Worm (Caenorhabditis elegans): Measurements from ENCODE around the gene srh-245.

Gene srh-245

ce11 chrV:695914-696313 lies 40.2 kb upstream of the srh-245 start, which contains the start of gene srj-52:
TSS of gene srj-52 (minus strand) at chrV:696014.
- no peak for TF ChIP-seq nhr-11 (tag; optimal IDR thresholded peaks at IDR 0.05)
- no peak for TF ChIP-seq ztf-4 (tag; optimal IDR thresholded peaks at IDR 0.05)
- no peak for TF ChIP-seq elt-1 (tag; optimal IDR thresholded peaks at IDR 0.05)
- TF ChIP-seq nfya-1 (tag; optimal IDR thresholded peaks at IDR 0.05; ENCODE audit: insufficient read depth): no peak
- TF ChIP-seq nhr-23 (tag; optimal IDR thresholded peaks at IDR 0.05): no peak
- TF ChIP-seq nhr-237 (tag; optimal IDR thresholded peaks at IDR 0.05): no peak
- TF ChIP-seq nhr-28 (tag; optimal IDR thresholded peaks at IDR 0.05): no peak
- TF ChIP-seq ceh-9 (tag; optimal IDR thresholded peaks at IDR 0.05): no peak
- no peak for TF ChIP-seq nhr-25 (tag; optimal IDR thresholded peaks at IDR 0.05)
- TF ChIP-seq sea-2 (GFP tag; optimal IDR thresholded peaks at IDR 0.05): no peak
- TF ChIP-seq elt-3 (tag; optimal IDR thresholded peaks at IDR 0.05): no peak

DNA sequence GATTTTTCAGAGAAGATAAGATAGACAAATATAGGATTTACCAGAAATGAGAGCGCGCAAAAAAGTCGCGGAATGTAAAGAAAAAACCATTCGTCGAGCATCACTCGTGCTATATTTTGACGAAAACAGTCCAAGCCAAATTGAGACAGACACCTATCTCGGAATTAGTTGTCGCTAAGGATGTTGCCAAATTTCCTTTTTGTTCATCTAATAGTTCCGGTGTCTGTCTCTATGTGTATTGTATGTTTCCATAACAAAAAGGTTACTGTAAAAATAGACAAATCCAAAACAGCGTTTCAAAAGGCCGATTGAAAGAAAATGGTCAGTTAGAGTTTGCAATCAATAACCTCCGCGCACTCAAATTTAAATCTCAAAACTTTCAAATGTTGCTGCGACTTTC lies 38.9 kb upstream of the srh-245 start, which contains the start of gene srj-53:
Gene srj-53, minus strand, starts transcription at position 101 of the 400 bp plus-strand sequence.
- TF ChIP-seq hmg-11 (tag; optimal IDR thresholded peaks at IDR 0.05) (no peak), R02D3.7 (tag; optimal IDR thresholded peaks at IDR 0.05) (no peak), nhr-43 (tag; optimal IDR thresholded peaks at IDR 0.05; ENCODE audit: poor library complexity, severe bottlenecking) (no peak), mdl-1 (tag; optimal IDR thresholded peaks at IDR 0.05) (no peak), nhr-28 (tag; optimal IDR thresholded peaks at IDR 0.05) (no peak), aly-2 (tag; optimal IDR thresholded peaks at IDR 0.05) (no peak), elt-1 (tag; optimal IDR thresholded peaks at IDR 0.05) (no peak)

ce11 chrV:692720-693422 lies 37.1 kb upstream of the srh-245 start, which contains the start of gene srx-4:
TSS of gene srx-4 (minus strand) at chrV:692770.
- TF ChIP-seq R02D3.7 (tag; optimal IDR thresholded peaks at IDR 0.05) (no peak), elt-2 (tag; optimal IDR thresholded peaks at IDR 0.05) (no peak)

ce11 chrV:689538-689937 lies 33.8 kb upstream of the srh-245 start:
- TF ChIP-seq unc-39 (tag; optimal IDR thresholded peaks at IDR 0.05) (no peak), nhr-28 (tag; optimal IDR thresholded peaks at IDR 0.05) (no peak), elt-2 (tag; optimal IDR thresholded peaks at IDR 0.05) (no peak), daf-12 (tag; optimal IDR thresholded peaks at IDR 0.05) (no peak), zag-1 (tag; optimal IDR thresholded peaks at IDR 0.05) (no peak), ZK546.5 (tag; optimal IDR thresholded peaks at IDR 0.05) (no peak), fkh-10 (GFP tag; optimal IDR thresholded peaks at IDR 0.05) (no peak), pqm-1 (tag; optimal IDR thresholded peaks at IDR 0.05) (no peak), pha-4 (tag; optimal IDR thresholded peaks at IDR 0.05) (no peak), mml-1 (tag; optimal IDR thresholded peaks at IDR 0.05) (no peak), egl-5 (tag; optimal IDR thresholded peaks at IDR 0.05) (no peak), fos-1 (tag; optimal IDR thresholded peaks at IDR 0.05) (no peak), snpc-4 (tag; optimal IDR thresholded peaks at IDR 0.05) (no peak)

ce11 chrV:687384-687783 lies 31.7 kb upstream of the srh-245 start, which contains the start of gene H25P19.1:
TSS of gene H25P19.1 (plus strand) at chrV:687684.
- TF ChIP-seq ztf-11 (tag; optimal IDR thresholded peaks at IDR 0.05) (no peak), egl-5 (tag; optimal IDR thresholded peaks at IDR 0.05) (no peak), nhr-28 (tag; optimal IDR thresholded peaks at IDR 0.05) (no peak), ceh-9 (tag; optimal IDR thresholded peaks at IDR 0.05) (no peak), jun-1 (tag; optimal IDR thresholded peaks at IDR 0.05) (no peak)

DNA sequence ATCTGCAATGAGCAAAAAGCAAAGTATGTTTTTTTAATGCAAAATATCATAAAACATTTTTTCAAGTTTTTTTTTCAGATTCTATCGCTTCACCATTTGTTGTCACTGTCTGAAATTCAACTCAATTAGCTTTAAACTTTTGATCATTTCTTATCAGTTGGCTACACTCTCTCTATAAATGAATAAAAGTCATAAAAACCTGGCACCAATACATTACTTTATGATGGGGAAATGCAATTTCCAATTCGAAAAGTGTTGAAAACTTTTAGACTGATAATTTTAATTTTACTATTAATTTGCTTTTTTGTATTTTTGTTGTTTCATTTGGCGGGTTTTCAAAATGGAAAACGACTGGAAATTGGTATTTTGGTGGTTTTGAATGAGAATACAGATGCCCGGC lies 28.1 kb upstream of the srh-245 start, which contains the start of gene F31F4.1:
Gene F31F4.1, plus strand, starts transcription at position 203 of the 400 bp plus-strand sequence.
- TF ChIP-seq pqm-1 (tag; optimal IDR thresholded peaks at IDR 0.05): peak; percentile 44
- TF ChIP-seq fos-1 (tag; optimal IDR thresholded peaks at IDR 0.05): no peak
- no peak for TF ChIP-seq ceh-28 (tag; optimal IDR thresholded peaks at IDR 0.05)
- TF ChIP-seq elt-2 (tag; optimal IDR thresholded peaks at IDR 0.05): peak; percentile 66
- TF ChIP-seq mdl-1 (tag; optimal IDR thresholded peaks at IDR 0.05): no peak
- no peak for TF ChIP-seq egl-5 (tag; optimal IDR thresholded peaks at IDR 0.05)
- no peak for TF ChIP-seq jun-1 (tag; optimal IDR thresholded peaks at IDR 0.05)
- TF ChIP-seq fkh-2 (tag; optimal IDR thresholded peaks at IDR 0.05): no peak

All from whole organism, L3 larva.